Worm (Caenorhabditis elegans) whole organism, L3 larva: ENCODE results near the gene sssh-1.

Experiments used
- R02D3.7 ChIP-seq: fragments of 150-350 bp; optimal IDR thresholded peaks from 2 replicates; lab custom pipeline; 2014; ENCODE audit warnings: missing biosample characterization, missing genetic modification characterization
- fkh-2 ChIP-seq: fragments of 150-350 bp; optimal IDR thresholded peaks from 2 replicates; lab custom pipeline; 2014; ENCODE audit warnings: missing biosample characterization, missing genetic modification reagents, missing genetic modification characterization
- fos-1 ChIP-seq: fragments of 150-350 bp; optimal IDR thresholded peaks from 2 replicates; lab custom pipeline; 2014; ENCODE audit warnings: missing biosample characterization, missing genetic modification characterization
- lsy-12 ChIP-seq: sonication (generic microtip); optimal IDR thresholded peaks from 2 replicates; lab custom pipeline; 2016; ENCODE audit warnings: mild to moderate bottlenecking, missing genetic modification characterization, missing compliant biosample characterization
- nhr-11 ChIP-seq: fragments of 150-350 bp; optimal IDR thresholded peaks from 2 replicates; lab custom pipeline; 2014; ENCODE audit warnings: missing biosample characterization, missing genetic modification characterization
- nhr-12 ChIP-seq: fragments of 150-350 bp; optimal IDR thresholded peaks from 2 replicates; lab custom pipeline; 2014; ENCODE audit warnings: missing biosample characterization, missing genetic modification characterization
- pqm-1 ChIP-seq: fragments of 150-350 bp; optimal IDR thresholded peaks from 2 replicates; lab custom pipeline; 2017; ENCODE audit warnings: missing biosample characterization, missing genetic modification characterization, inconsistent platforms

DNA sequence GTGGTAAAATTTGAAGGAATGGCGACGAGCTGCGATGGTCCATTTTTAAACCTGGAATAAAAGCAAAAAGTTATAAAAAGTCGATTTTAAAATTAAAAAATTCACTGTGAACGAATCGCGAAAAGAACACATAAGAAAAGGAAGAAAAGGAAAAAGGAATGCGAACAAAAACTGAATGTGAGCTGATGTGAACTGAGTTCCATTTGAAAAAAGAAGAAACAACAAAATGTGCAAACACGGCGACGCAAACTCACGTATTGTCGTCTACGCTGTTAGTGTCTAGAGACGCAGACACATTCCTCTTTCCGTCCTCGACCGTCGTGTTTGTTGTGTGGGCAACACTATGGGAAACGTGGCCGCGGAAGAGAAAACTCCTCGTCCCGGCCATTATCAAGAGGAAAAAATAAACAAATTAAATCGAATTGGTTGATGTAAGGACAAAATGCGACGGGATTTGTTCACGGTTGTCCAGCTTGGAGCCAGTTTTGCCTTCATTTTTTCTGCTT, 22.0 kb upstream of the sssh-1 start, which contains the start of the genes C27C12.1 and C27C12.4:
- TF ChIP-seq R02D3.7 (tag; lab: Kevin White, UChicago) (peak; percentile 68), nhr-12 (tag; lab: Kevin White, UChicago) (no peak), lsy-12 (tag; lab: Kevin White, UChicago) (peak; percentile 57), fos-1 (tag; lab: Kevin White, UChicago) (no peak), fkh-2 (tag; lab: Kevin White, UChicago) (peak; percentile 22), pqm-1 (tag; lab: Kevin White, UChicago) (no peak), nhr-11 (tag; lab: Kevin White, UChicago) (peak; percentile 20)
